Worm (Caenorhabditis elegans): Measurements from ENCODE around the gene set-1.

DNA sequence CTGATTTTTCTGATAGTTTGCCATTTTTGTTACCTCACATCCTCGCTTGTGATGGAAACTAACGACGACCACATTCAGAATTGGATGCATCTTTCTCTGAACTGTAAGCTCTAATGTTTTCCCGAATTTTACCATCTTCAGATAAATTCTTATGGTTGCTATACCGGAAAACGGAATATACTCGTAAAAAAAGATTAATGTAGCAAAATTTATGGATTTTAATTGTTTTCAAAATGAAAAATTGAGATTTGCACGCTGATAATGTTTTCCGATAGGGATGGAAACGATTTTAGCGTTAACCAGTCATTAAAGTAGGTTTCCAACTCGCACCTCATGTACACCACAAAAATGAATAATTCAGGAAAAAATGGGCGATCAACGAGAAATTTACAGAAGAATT is 1.6 kb downstream of the set-1 start, which contains the start of gene T26A5.6:
- TF ChIP-seq ztf-4 (tag; optimal IDR thresholded peaks at IDR 0.05), result no peak
- TF ChIP-seq egl-27 (tag; optimal IDR thresholded peaks at IDR 0.05), result no peak
- no peak for TF ChIP-seq snpc-4 (tag; optimal IDR thresholded peaks at IDR 0.05)
- no peak for TF ChIP-seq nhr-129 (tag; optimal IDR thresholded peaks at IDR 0.05)
- no peak for TF ChIP-seq aly-2 (tag; optimal IDR thresholded peaks at IDR 0.05)
- no peak for TF ChIP-seq mdl-1 (tag; optimal IDR thresholded peaks at IDR 0.05)

Measured in whole organism, L2 larva.